Worm (Caenorhabditis elegans): ENCODE results near the gene rpl-20.

- TF ChIP-seq tab-1 (GFP tag; IDR thresholded peaks at IDR 0.05) (no peak), med-1 (GFP tag; optimal IDR thresholded peaks at IDR 0.05; ENCODE audit: insufficient read depth) (no peak), T22C8.4 (GFP tag; IDR thresholded peaks at IDR 0.05) (no peak), ref-1 (GFP tag; conservative IDR thresholded peaks at IDR 0.05) (no peak)
Measured at ce11 chrIV:4705922-4706321, 43.7 kb downstream of the rpl-20 start.

Measured in whole organism, midembryonic.